Worm (Caenorhabditis elegans): ENCODE data around the gene F40F11.3.

F40F11.3 gene

DNA sequence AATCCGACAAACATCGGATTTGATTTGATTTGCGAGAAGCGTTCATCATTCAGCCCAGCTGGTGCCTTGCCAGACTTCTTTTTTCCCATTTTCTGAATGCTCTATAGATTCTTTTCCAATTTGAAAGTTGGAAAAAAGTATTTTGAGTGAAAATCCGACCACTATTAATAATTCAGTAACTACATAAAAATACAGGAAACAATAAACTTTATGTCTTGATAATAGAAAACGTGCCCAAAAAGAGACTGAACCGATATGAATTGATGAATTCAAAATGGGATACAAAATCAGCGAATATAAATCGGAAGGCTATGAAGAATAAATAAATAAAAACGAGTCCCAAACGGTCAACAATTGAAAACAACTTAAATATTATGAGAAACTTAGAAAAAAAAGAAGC, 37.9 kb upstream of the F40F11.3 start, which contains the start of gene F58B3.4:
Gene F58B3.4, minus strand, starts transcription at position 101 of the 400 bp plus-strand sequence.
- TF ChIP-seq ceh-83 (GFP tag; optimal IDR thresholded peaks at IDR 0.05), result no peak
- TF ChIP-seq drap-1 (GFP tag; optimal IDR thresholded peaks at IDR 0.05), result no peak
- no peak for TF ChIP-seq nhr-12 (tag; optimal IDR thresholded peaks at IDR 0.05)
- no peak for TF ChIP-seq pha-4 (tag; optimal IDR thresholded peaks at IDR 0.05)
- no peak for TF ChIP-seq nhr-2 (tag; optimal IDR thresholded peaks at IDR 0.05)
- TF ChIP-seq hlh-1 (tag; optimal IDR thresholded peaks at IDR 0.05), result no peak
- TF ChIP-seq ztf-11 (tag; optimal IDR thresholded peaks at IDR 0.05), result no peak
- no peak for TF ChIP-seq nhr-237 (tag; optimal IDR thresholded peaks at IDR 0.05)
- TF ChIP-seq sptf-1 (tag; optimal IDR thresholded peaks at IDR 0.05), result no peak
- no peak for TF ChIP-seq snpc-4 (tag; optimal IDR thresholded peaks at IDR 0.05)
- no peak for TF ChIP-seq tbx-8 (GFP tag; optimal IDR thresholded peaks at IDR 0.05)
- no peak for TF ChIP-seq flh-1 (GFP tag; optimal IDR thresholded peaks at IDR 0.05)
- no peak for TF ChIP-seq nhr-28 (tag; optimal IDR thresholded peaks at IDR 0.05)

DNA sequence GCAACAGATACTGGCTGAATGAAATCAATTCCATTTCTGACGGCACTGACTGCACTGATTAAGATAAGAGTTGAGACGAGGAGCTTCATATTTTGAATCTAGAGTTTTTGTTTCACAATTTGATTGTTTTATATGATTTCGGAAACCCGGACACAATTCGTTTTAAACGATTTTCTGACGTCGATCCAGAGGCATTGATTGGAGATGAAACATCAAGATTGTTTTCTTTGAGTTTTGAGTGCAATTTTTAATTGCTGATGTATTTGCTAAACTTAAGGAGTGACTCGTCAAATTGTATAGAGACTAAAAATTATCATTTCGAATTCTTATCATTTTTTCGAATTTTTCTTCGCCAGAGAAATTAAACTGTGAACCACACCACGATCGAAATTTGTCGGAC, 34.0 kb upstream of the F40F11.3 start, which contains the start of gene lys-6:
Gene lys-6, minus strand, starts transcription at position 101 of the 400 bp plus-strand sequence.
- TF ChIP-seq ham-2 (GFP tag; optimal IDR thresholded peaks at IDR 0.05) (no peak), nhr-12 (tag; optimal IDR thresholded peaks at IDR 0.05) (no peak), elt-1 (tag; optimal IDR thresholded peaks at IDR 0.05; ENCODE audit: borderline replicate concordance, insufficient read depth) (no peak), unc-39 (tag; optimal IDR thresholded peaks at IDR 0.05) (no peak), snpc-4 (tag; optimal IDR thresholded peaks at IDR 0.05) (no peak), tbx-8 (GFP tag; optimal IDR thresholded peaks at IDR 0.05) (no peak), nhr-28 (tag; optimal IDR thresholded peaks at IDR 0.05) (no peak), hlh-1 (tag; optimal IDR thresholded peaks at IDR 0.05) (no peak), sem-2 (GFP tag; optimal IDR thresholded peaks at IDR 0.05) (no peak), lin-13 (tag; optimal IDR thresholded peaks at IDR 0.05) (no peak), ceh-39 (tag; optimal IDR thresholded peaks at IDR 0.05) (no peak), nhr-76 (tag; optimal IDR thresholded peaks at IDR 0.05) (no peak), nhr-237 (tag; optimal IDR thresholded peaks at IDR 0.05) (no peak), unc-62 (GFP tag; optimal IDR thresholded peaks at IDR 0.05) (no peak), zip-8 (tag; optimal IDR thresholded peaks at IDR 0.05) (no peak)

DNA sequence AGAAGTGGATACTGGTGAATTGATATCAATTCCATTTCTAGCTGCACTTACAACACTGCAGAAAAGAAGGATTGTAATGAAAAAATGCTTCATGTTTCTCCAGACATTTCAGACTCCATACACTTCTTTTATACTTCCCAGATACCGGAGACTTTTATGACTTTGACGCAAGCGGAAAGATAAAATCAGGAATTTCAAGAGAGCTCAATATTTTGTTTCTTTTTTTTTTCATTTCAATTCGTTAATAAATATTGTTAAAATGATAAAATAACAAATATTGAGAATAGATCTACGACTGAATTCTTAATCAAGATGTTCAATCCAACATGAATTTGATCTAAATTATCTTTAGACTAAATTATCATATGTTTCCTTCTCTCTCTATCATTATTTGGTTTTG, 31.7 kb upstream of the F40F11.3 start, which contains the start of gene lys-5:
Gene lys-5, minus strand, starts transcription at position 101 of the 400 bp plus-strand sequence.
- no peak for TF ChIP-seq elt-3 (tag; optimal IDR thresholded peaks at IDR 0.05)

DNA sequence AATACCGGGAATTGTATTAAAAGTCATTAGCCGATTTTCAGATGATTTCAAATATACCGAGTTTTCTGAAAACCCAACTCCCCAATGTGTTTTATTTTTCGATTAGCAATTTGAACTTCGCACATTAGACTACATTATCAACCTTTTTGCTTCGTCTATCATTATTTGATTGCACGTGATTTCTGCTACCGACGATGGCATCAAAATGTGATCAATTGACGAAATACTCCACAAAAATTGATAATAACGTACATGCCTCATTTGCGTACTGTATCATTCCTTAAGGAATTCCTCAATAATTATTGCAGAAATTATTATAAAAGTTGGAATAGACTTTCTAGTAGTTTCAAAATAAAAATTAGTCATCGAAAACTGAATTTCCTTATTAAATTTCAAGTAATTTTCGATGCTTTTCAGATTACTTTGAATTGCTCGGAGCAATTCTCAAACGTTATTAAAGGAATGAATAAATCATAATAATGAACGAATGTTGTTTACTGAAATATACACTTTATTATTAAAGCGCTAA, 30.0 kb upstream of the F40F11.3 start:
- TF ChIP-seq ceh-43 (GFP tag; optimal IDR thresholded peaks at IDR 0.05) (no peak), nhr-237 (tag; optimal IDR thresholded peaks at IDR 0.05) (no peak), unc-39 (tag; optimal IDR thresholded peaks at IDR 0.05) (no peak), tbx-8 (GFP tag; optimal IDR thresholded peaks at IDR 0.05) (no peak), elt-1 (tag; optimal IDR thresholded peaks at IDR 0.05; ENCODE audit: borderline replicate concordance, insufficient read depth) (no peak), lin-13 (tag; optimal IDR thresholded peaks at IDR 0.05) (no peak), pha-4 (tag; optimal IDR thresholded peaks at IDR 0.05) (no peak), ces-1 (GFP tag; optimal IDR thresholded peaks at IDR 0.05) (no peak), snpc-4 (tag; optimal IDR thresholded peaks at IDR 0.05) (no peak), ztf-11 (tag; optimal IDR thresholded peaks at IDR 0.05) (no peak), lsy-2 (tag; optimal IDR thresholded peaks at IDR 0.05) (no peak), blmp-1 (tag; optimal IDR thresholded peaks at IDR 0.05) (no peak), mls-2 (tag; optimal IDR thresholded peaks at IDR 0.05) (no peak), nhr-76 (tag; optimal IDR thresholded peaks at IDR 0.05) (no peak)

DNA sequence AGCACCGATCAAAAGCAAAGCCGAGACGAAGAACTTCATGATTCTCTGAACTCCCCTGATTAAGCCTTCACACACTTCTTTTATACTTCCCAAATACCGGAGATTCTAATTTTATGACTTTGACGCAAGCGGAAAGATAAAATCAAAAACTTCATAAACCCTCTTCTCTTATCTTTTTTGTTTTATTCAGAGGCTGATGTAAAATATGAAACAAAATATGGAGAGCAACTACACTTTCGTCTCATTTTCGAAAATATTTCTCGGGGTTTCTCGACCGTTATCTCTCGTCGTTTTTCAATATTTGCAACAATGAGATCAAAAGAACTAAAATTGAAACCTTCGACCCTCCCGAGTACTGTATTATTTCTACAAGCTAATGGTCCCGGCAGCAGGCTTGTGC, 29.3 kb upstream of the F40F11.3 start, which contains the start of gene lys-4:
Gene lys-4, minus strand, starts transcription at position 115 of the 400 bp plus-strand sequence.
- TF ChIP-seq mep-1 (tag; optimal IDR thresholded peaks at IDR 0.05), result no peak
- no peak for TF ChIP-seq ztf-11 (tag; optimal IDR thresholded peaks at IDR 0.05)
- no peak for TF ChIP-seq blmp-1 (tag; optimal IDR thresholded peaks at IDR 0.05)
- TF ChIP-seq nhr-237 (tag; optimal IDR thresholded peaks at IDR 0.05), result no peak
- no peak for TF ChIP-seq nhr-76 (tag; optimal IDR thresholded peaks at IDR 0.05)
- TF ChIP-seq unc-39 (tag; optimal IDR thresholded peaks at IDR 0.05), result no peak
- no peak for TF ChIP-seq ceh-83 (GFP tag; optimal IDR thresholded peaks at IDR 0.05)
- TF ChIP-seq snpc-4 (tag; optimal IDR thresholded peaks at IDR 0.05), result no peak
- TF ChIP-seq lin-13 (tag; optimal IDR thresholded peaks at IDR 0.05), result no peak
- no peak for TF ChIP-seq elt-3 (tag; optimal IDR thresholded peaks at IDR 0.05)
- TF ChIP-seq unc-62 (GFP tag; optimal IDR thresholded peaks at IDR 0.05), result no peak
- TF ChIP-seq nhr-28 (tag; optimal IDR thresholded peaks at IDR 0.05), result no peak
- TF ChIP-seq pha-4 (tag; optimal IDR thresholded peaks at IDR 0.05), result no peak
- no peak for TF ChIP-seq ham-2 (GFP tag; optimal IDR thresholded peaks at IDR 0.05)
- no peak for TF ChIP-seq sptf-1 (tag; optimal IDR thresholded peaks at IDR 0.05)
- no peak for TF ChIP-seq nhr-12 (tag; optimal IDR thresholded peaks at IDR 0.05)
- TF ChIP-seq mab-5 (tag; optimal IDR thresholded peaks at IDR 0.05), result no peak
- no peak for TF ChIP-seq sem-2 (GFP tag; optimal IDR thresholded peaks at IDR 0.05)
- TF ChIP-seq lsy-2 (tag; optimal IDR thresholded peaks at IDR 0.05), result no peak
- no peak for TF ChIP-seq cnd-1 (tag; optimal IDR thresholded peaks at IDR 0.05)
